Fruit fly (Drosophila melanogaster) whole organism, embryonic: ENCODE data around the gene Pebp1.

ENCODE experiments used
- CG1792 ChIP-seq: fragments of 200-800 bp; sonication (Bioruptor generic); optimal IDR thresholded peaks from 2 replicates; lab custom pipeline; 2016; ENCODE audit warnings: missing biosample characterization, missing genetic modification characterization
- CG31224 ChIP-seq: fragments of 200-800 bp; sonication (Bioruptor generic); IDR thresholded peaks from 2 replicates; pipeline ENCODE4 v1.3.6; 2022; ENCODE audit warnings: missing biosample characterization, missing genetic modification characterization
- CG7372 ChIP-seq: fragments of 200-800 bp; sonication (Bioruptor generic); IDR thresholded peaks from 2 replicates; pipeline ENCODE4 v1.3.6; 2022; ENCODE audit warnings: missing biosample characterization, missing genetic modification characterization
- CG7839 ChIP-seq: fragments of 200-800 bp; sonication (Bioruptor generic); optimal IDR thresholded peaks from 3 replicates; lab custom pipeline; 2018; ENCODE audit warnings: missing biosample characterization, mild to moderate bottlenecking, missing genetic modification characterization, moderate library complexity
- Dll ChIP-seq: fragments of 200-800 bp; sonication (Bioruptor generic); IDR thresholded peaks from 4 replicates; pipeline ENCODE4 v1.3.6; 2022; ENCODE audit warnings: missing biosample characterization, missing genetic modification characterization; ENCODE audit not compliant: partially characterized antibody
- Kr ChIP-seq: fragments of 200-800 bp; sonication (Bioruptor generic); optimal IDR thresholded peaks from 2 replicates; lab custom pipeline; 2017; ENCODE audit warnings: missing biosample characterization, mild to moderate bottlenecking, missing genetic modification characterization
- ase ChIP-seq: fragments of 200-800 bp; sonication (Bioruptor generic); IDR thresholded peaks from 3 replicates; pipeline ENCODE4 v1.3.6; 2022; ENCODE audit warnings: missing biosample characterization, missing genetic modification characterization
- dati ChIP-seq: fragments of 200-800 bp; sonication (Bioruptor generic); IDR thresholded peaks from 2 replicates; pipeline ENCODE4 v1.3.6; 2022; ENCODE audit warnings: missing biosample characterization, missing genetic modification characterization

- TF ChIP-seq CG1792 (no peak), CG7372 (GFP tag; lab: Robert Waterston, UW) (no peak), Dll (GFP tag; lab: Robert Waterston, UW) (no peak), Kr (GFP tag; lab: Kevin White, UChicago) (no peak), CG31224 (GFP tag; lab: Robert Waterston, UW) (no peak), ase (GFP tag; lab: Robert Waterston, UW) (no peak), CG7839 (tag; lab: Kevin White, UChicago) (no peak), dati (GFP tag; lab: Robert Waterston, UW) (no peak)
Observed at dm6 chr3R:22488855-22489254, 23.0 kb downstream of the Pebp1 start, which contains the start of gene CG5376.
